Worm (Caenorhabditis elegans) whole organism, early embryonic: ENCODE measurements around the gene F46E10.3.

Source experiments
- B0310.2 ChIP-seq: sonication (generic microtip); optimal IDR thresholded peaks from 2 replicates; lab custom pipeline; 2016; ENCODE audit warnings: mild to moderate bottlenecking, missing genetic modification characterization, missing compliant biosample characterization
- F13C5.2 ChIP-seq: sonication (generic microtip); optimal IDR thresholded peaks from 2 replicates; lab custom pipeline; 2017; ENCODE audit warnings: mild to moderate bottlenecking, missing genetic modification characterization, inconsistent platforms, missing compliant biosample characterization
- aly-1 ChIP-seq: sonication (generic microtip); optimal IDR thresholded peaks from 2 replicates; lab custom pipeline; 2016; ENCODE audit warnings: missing genetic modification characterization, missing compliant biosample characterization
- ama-1 ChIP-seq: fragments of 150-350 bp; optimal IDR thresholded peaks from 2 replicates; lab custom pipeline; 2014
- ceh-13 ChIP-seq: fragments of 200-800 bp; sonication (Bioruptor generic); optimal IDR thresholded peaks from 2 replicates; lab custom pipeline; 2018; ENCODE audit warnings: mild to moderate bottlenecking, missing genetic modification characterization, missing compliant biosample characterization
- ceh-36 ChIP-seq: sonication (generic microtip); optimal IDR thresholded peaks from 2 replicates; lab custom pipeline; 2016; ENCODE audit warnings: missing genetic modification characterization, inconsistent platforms, missing compliant biosample characterization
- ets-7 ChIP-seq: sonication (generic microtip); optimal IDR thresholded peaks from 2 replicates; lab custom pipeline; 2016; ENCODE audit warnings: missing genotype, missing genetic modification characterization, missing compliant biosample characterization
- flt-1 ChIP-seq: fragments of 200-800 bp; sonication (Bioruptor generic); IDR thresholded peaks from 2 replicates; pipeline ENCODE4 v1.3.6; 2022; ENCODE audit warnings: missing genetic modification characterization, missing compliant biosample characterization
- hmbx-1 ChIP-seq: sonication (generic microtip); optimal IDR thresholded peaks from 2 replicates; lab custom pipeline; 2016; ENCODE audit warnings: mild to moderate bottlenecking, missing genetic modification characterization, missing compliant biosample characterization
- hmg-4 ChIP-seq: fragments of 200-800 bp; sonication (Bioruptor generic); optimal IDR thresholded peaks from 2 replicates; lab custom pipeline; 2018; ENCODE audit warnings: mild to moderate bottlenecking, missing genetic modification characterization, missing compliant biosample characterization
- hnd-1 ChIP-seq: sonication (generic microtip); optimal IDR thresholded peaks from 2 replicates; lab custom pipeline; 2016; ENCODE audit warnings: missing genetic modification characterization, missing compliant biosample characterization
- pes-1 ChIP-seq: fragments of 200-800 bp; sonication (Bioruptor generic); IDR thresholded peaks from 2 replicates; pipeline ENCODE4 v1.3.6; 2022; ENCODE audit warnings: missing genetic modification reagents, missing genetic modification characterization, missing compliant biosample characterization
- scrt-1 ChIP-seq: fragments of 200-800 bp; sonication (Bioruptor generic); IDR thresholded peaks from 2 replicates; pipeline ENCODE4 v1.3.6; 2022; ENCODE audit warnings: missing genetic modification characterization, missing compliant biosample characterization
- sea-1 ChIP-seq: fragments of 200-800 bp; sonication (Bioruptor generic); conservative IDR thresholded peaks from 2 replicates; pipeline ENCODE4 v1.3.6; 2022; ENCODE audit warnings: missing genetic modification characterization, missing compliant biosample characterization
- tbx-11 ChIP-seq: fragments of 200-800 bp; sonication (Bioruptor generic); IDR thresholded peaks from 2 replicates; pipeline ENCODE4 v1.3.6; 2022; ENCODE audit warnings: missing genetic modification characterization, missing compliant biosample characterization
- tbx-37 ChIP-seq: fragments of 200-800 bp; sonication (Bioruptor generic); conservative IDR thresholded peaks from 2 replicates; pipeline ENCODE4 v1.3.6; 2022; ENCODE audit warnings: missing genetic modification reagents, missing genetic modification characterization, missing compliant biosample characterization
- tra-4 ChIP-seq: sonication (generic microtip); optimal IDR thresholded peaks from 2 replicates; lab custom pipeline; 2017; ENCODE audit warnings: missing genetic modification characterization, missing compliant biosample characterization

The F46E10.3 gene

DNA sequence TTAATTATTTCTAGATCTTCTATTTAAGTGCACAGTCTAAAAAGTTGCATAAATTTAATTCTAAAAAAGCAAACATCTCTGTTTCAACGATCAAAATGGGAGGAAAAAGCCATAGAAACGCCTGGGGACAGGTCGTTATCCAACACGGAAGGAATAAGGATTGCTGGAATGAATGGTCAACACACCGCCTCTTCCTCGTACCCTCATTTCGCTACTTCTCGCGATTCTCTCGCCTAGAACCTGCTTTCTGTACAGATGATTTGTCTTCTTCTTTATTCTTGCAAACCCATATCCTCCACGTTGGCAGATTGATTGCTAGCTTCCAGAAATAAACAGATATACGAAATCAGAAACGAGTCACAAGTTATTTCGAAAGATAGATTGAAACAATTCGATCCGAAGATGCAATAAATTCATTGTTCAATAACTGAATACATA lies 3.2 kb upstream of the F46E10.3 start, which contains the start of gene dpy-11:
dpy-11 (minus strand) TSS at position 354 of the 438 bp plus-strand sequence.
- TF ChIP-seq tra-4 (tag; lab: Kevin White, UChicago) (no peak), ets-7 (no peak), F13C5.2 (no peak), flt-1 (no peak), tbx-37 (no peak), ama-1 (lab: Kevin White, UChicago) (no peak), sea-1 (GFP tag; lab: Robert Waterston, UW) (no peak), hmg-4 (GFP tag; lab: Kevin White, UChicago) (no peak), scrt-1 (GFP tag; lab: Robert Waterston, UW) (no peak), aly-1 (tag; lab: Kevin White, UChicago) (no peak), hnd-1 (tag; lab: Kevin White, UChicago) (no peak), tbx-11 (GFP tag; lab: Robert Waterston, UW) (no peak), B0310.2 (no peak), ceh-36 (tag; lab: Kevin White, UChicago) (no peak), hmbx-1 (no peak), pes-1 (GFP tag; lab: Robert Waterston, UW) (no peak), ceh-13 (GFP tag; lab: Kevin White, UChicago) (no peak)

DNA sequence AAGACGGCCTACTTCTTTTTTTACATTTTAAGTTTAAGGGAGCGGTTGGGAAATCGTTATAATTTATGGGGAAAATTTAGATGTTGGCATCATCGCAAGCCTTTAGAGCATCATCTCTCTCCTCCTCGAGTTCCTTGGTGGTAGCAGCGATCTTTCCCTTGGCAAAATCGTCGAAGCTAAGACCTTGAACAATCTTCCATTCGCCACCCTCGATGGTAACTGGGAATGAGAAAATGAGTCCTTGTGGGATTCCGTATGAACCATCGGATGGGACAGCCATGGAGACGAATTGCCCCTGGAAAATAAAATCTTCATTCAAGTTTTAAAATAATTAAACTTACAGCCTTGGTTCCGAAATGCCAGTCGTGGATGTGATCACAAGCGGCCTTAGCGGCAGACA lies 2.8 kb upstream of the F46E10.3 start:
- TF ChIP-seq hnd-1 (tag; lab: Kevin White, UChicago) (no peak), ama-1 (lab: Kevin White, UChicago) (no peak)

DNA sequence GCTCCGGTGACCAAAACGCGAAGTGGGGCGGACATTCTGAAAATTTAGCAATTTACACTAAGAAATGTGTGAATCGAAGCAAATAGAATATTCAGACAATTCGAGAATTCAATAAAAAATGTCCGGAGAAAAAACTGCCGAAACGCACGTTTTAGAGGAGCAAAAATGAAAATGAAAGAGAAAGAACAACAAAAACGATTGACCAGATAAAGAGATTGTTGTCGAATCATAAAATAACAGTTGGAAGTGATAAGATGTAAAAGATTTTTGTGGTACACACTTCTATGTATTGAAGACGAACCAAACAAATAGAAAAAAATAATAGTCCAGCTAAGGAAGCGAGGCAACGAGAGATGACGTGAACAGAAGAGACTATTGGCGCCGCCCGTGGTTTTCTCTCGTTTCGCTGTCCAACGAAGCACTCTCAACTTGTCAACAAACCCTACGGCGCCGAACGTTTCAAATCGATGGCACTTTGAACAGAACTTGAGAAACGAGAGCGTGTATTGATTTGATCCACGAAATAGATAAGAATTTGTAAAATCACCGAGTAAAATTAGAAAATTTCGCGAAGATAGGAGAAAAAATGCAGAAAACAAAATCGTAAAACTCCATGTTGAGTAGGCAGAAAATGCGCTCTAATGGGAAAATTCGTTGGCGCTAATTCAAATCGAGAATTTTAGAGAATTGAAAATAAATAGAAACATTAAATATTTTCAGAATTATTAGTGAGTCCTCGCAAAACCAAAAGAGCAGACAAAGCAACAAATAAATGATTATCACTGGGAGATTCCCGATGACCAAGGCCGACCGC lies 1.4 kb upstream of the F46E10.3 start, which contains the start of gene mdh-1:
mdh-1 (minus strand) TSS at position 36 of the 814 bp plus-strand sequence.
- TF ChIP-seq ceh-36 (tag; lab: Kevin White, UChicago) = no peak
- no peak for TF ChIP-seq ceh-13 (GFP tag; lab: Kevin White, UChicago)
- no peak for TF ChIP-seq scrt-1 (GFP tag; lab: Robert Waterston, UW)
- no peak for TF ChIP-seq sea-1 (GFP tag; lab: Robert Waterston, UW)
- TF ChIP-seq hnd-1 (tag; lab: Kevin White, UChicago) = no peak
- no peak for TF ChIP-seq tbx-37
- no peak for TF ChIP-seq flt-1
- TF ChIP-seq tra-4 (tag; lab: Kevin White, UChicago) = no peak
- no peak for TF ChIP-seq pes-1 (GFP tag; lab: Robert Waterston, UW)
- TF ChIP-seq hmg-4 (GFP tag; lab: Kevin White, UChicago) = no peak
- TF ChIP-seq ets-7 = no peak
- no peak for TF ChIP-seq B0310.2
- TF ChIP-seq ama-1 (lab: Kevin White, UChicago) = no peak
- TF ChIP-seq tbx-11 (GFP tag; lab: Robert Waterston, UW) = no peak
- TF ChIP-seq aly-1 (tag; lab: Kevin White, UChicago) = no peak
- TF ChIP-seq hmbx-1 = no peak
- TF ChIP-seq F13C5.2 = no peak

DNA sequence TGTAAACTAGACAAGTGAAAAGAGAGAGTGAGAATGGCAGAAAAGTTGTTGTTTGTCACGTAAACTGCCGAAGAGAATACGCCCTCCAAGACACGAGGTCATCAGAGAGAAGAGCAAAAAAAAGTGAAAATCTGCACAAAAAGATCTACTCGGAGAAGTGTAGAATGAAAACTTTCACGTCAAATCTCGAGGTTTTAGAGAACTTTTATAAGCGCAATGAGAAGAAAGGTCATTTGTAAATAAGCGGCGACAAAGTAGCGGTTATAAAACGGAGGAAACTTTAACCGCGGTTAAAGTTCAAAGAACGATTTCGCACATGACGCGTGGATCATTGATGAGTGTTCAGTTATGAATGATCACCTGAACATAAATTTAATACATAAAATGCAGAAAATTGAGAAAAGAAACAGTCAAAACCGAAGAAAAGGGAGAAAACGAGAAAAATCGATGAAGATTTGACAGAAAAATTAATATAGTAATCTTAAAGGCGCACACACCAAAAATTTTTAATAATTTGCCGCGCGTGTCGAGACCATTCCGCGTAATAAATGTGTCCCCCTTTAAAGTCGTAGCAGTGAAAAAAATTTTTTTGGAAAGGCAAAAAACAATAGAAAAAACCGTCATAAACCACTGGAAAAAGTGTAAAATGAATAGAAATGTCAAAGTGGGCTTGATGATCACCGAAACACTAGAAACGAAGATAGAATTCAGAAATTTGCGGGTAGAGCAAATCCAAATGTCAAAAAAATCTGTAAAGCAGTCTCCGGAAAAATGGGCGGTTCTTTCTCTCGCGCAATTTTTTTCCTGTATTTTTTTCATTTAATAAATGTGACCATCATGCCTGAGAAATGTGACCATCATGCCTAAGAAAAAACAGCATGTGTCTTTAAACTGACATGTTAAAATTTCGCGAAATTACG lies 532 bp upstream of the F46E10.3 start:
- TF ChIP-seq sea-1 (GFP tag; lab: Robert Waterston, UW) = no peak
- no peak for TF ChIP-seq ceh-13 (GFP tag; lab: Kevin White, UChicago)
- no peak for TF ChIP-seq tbx-37
- no peak for TF ChIP-seq hmg-4 (GFP tag; lab: Kevin White, UChicago)
- no peak for TF ChIP-seq aly-1 (tag; lab: Kevin White, UChicago)
- no peak for TF ChIP-seq hmbx-1
- no peak for TF ChIP-seq ceh-36 (tag; lab: Kevin White, UChicago)
- no peak for TF ChIP-seq pes-1 (GFP tag; lab: Robert Waterston, UW)
- TF ChIP-seq ama-1 (lab: Kevin White, UChicago) = no peak
- TF ChIP-seq hnd-1 (tag; lab: Kevin White, UChicago) = no peak
- no peak for TF ChIP-seq flt-1

DNA sequence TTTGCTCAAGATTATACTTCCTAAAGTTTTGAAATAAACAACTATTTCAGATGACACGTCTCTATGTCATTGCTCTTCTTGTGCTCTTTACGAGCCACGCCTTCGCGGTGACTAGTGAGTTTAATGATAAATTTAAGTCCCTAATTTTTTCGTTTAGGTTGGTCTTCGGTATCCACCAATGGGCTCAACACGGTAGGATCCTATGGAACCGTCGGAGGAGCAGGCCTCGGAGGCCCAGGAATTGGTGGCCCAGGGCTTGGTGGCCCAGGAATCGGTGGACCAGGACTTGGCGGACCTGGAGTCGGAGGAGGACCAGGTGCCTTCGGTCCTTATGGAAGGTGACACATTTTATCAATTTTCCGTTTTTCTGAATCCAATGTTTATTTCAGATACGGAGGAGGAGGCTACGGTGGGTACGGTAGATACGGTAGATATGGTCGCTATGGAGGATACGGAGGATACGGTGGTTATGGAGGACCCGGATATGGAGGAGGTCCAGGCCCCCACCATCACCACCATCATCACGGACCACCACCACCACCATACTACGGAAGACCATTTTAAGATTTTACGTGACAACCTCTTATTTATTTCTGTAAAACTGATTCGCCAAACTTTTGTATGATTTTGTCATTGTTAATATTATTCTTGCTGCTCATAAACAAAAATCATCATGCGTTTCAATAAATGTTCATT lies 2.4 kb downstream of the F46E10.3 start, which contains the start of the genes F46E10.2 and F46E10.18:
F46E10.2 (plus strand) TSS at position 51 of the 696 bp plus-strand sequence.
F46E10.18 (plus strand) TSS at position 646 of the 696 bp plus-strand sequence.
- TF ChIP-seq flt-1 = no peak
- TF ChIP-seq ceh-36 (tag; lab: Kevin White, UChicago) = no peak
- no peak for TF ChIP-seq ets-7
- no peak for TF ChIP-seq hmbx-1

DNA sequence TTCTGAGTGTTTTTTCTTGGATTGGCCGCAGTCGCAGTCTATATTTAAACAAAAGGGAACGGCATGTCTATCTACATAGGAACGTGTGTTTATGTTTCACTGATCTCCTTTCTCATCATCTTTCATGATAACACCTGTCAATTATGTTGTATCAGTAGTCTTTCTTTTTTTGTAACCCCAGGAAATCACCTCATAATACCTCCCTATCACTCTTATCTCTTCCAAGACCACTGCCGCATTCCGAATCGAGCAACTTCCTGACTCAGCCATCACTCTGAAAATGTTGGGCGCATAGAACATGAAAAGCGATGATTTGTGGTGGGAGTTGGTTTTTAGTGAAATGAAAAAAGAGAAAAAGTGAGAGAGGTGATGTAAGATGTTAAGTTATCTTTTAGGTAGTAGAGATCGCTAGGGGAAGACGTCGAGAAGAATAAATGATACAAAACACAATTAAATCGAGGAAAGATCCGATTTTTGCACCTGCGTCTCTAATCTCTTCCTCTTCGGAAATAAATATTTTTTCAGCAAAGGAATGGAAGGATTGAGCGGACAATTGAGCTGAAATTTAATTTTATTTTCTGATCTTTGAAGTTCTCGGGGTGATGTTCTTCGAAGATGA lies 4.9 kb downstream of the F46E10.3 start:
- TF ChIP-seq aly-1 (tag; lab: Kevin White, UChicago) (no peak), scrt-1 (GFP tag; lab: Robert Waterston, UW) (no peak), pes-1 (GFP tag; lab: Robert Waterston, UW) (no peak), ama-1 (lab: Kevin White, UChicago) (no peak), ceh-36 (tag; lab: Kevin White, UChicago) (no peak), F13C5.2 (no peak), ceh-13 (GFP tag; lab: Kevin White, UChicago) (no peak), hmbx-1 (no peak), hmg-4 (GFP tag; lab: Kevin White, UChicago) (no peak), tra-4 (tag; lab: Kevin White, UChicago) (no peak), tbx-11 (GFP tag; lab: Robert Waterston, UW) (no peak), flt-1 (no peak), hnd-1 (tag; lab: Kevin White, UChicago) (no peak), tbx-37 (no peak), ets-7 (no peak), sea-1 (GFP tag; lab: Robert Waterston, UW) (no peak), B0310.2 (no peak)
